Worm (Caenorhabditis elegans) whole organism, L2 larva: Measurements from ENCODE around the gene F59B10.4.

Experiments
- C34F6.9 ChIP-seq: fragments of 150-350 bp; optimal IDR thresholded peaks from 2 replicates; lab custom pipeline; 2014; ENCODE audit warnings: missing biosample characterization, missing genetic modification characterization
- F13H6.1 ChIP-seq: sonication (generic microtip); optimal IDR thresholded peaks from 2 replicates; lab custom pipeline; 2016; ENCODE audit warnings: missing genetic modification characterization, missing compliant biosample characterization
- alr-1 ChIP-seq: fragments of 150-350 bp; optimal IDR thresholded peaks from 2 replicates; lab custom pipeline; 2014; ENCODE audit warnings: missing biosample characterization, missing genetic modification characterization
- ama-1 ChIP-seq: fragments of 150-350 bp; optimal IDR thresholded peaks from 2 replicates; lab custom pipeline; 2018; ENCODE audit warnings: inconsistent platforms
- ceh-16 ChIP-seq: fragments of 150-350 bp; optimal IDR thresholded peaks from 2 replicates; lab custom pipeline; 2014; ENCODE audit warnings: missing biosample characterization, missing genetic modification characterization
- crh-2 ChIP-seq: sonication (generic microtip); optimal IDR thresholded peaks from 2 replicates; lab custom pipeline; 2017; ENCODE audit warnings: missing biosample characterization, missing genetic modification characterization
- egl-27 ChIP-seq: sonication (generic microtip); optimal IDR thresholded peaks from 3 replicates; lab custom pipeline; 2017; ENCODE audit warnings: missing biosample characterization, missing genetic modification reagents, missing genetic modification characterization
- elt-1 ChIP-seq: fragments of 150-350 bp; optimal IDR thresholded peaks from 2 replicates; lab custom pipeline; 2014; ENCODE audit warnings: missing biosample characterization, missing genetic modification characterization
- fos-1 ChIP-seq: fragments of 150-350 bp; optimal IDR thresholded peaks from 2 replicates; lab custom pipeline; 2014; ENCODE audit warnings: missing biosample characterization, missing genetic modification characterization
- gmeb-1 ChIP-seq: fragments of 150-350 bp; optimal IDR thresholded peaks from 2 replicates; lab custom pipeline; 2014; ENCODE audit warnings: missing biosample characterization, missing genetic modification characterization
- lin-13 ChIP-seq: fragments of 150-350 bp; optimal IDR thresholded peaks from 2 replicates; lab custom pipeline; 2014; ENCODE audit warnings: missing biosample characterization, missing genetic modification reagents, missing genetic modification characterization
- lsy-2 ChIP-seq, 2 experiments: fragments of 150-350 bp in 1 of 2; sonication (generic microtip) in 1 of 2; optimal IDR thresholded peaks; 2 replicates each; lab custom pipeline; 2014 to 2017; ENCODE audit warnings: missing biosample characterization in 2 of 2, missing genetic modification characterization in 2 of 2
- mab-5 ChIP-seq: fragments of 150-350 bp; optimal IDR thresholded peaks from 2 replicates; lab custom pipeline; 2014; ENCODE audit warnings: missing biosample characterization, missing genetic modification characterization
- mbf-1 ChIP-seq: sonication (generic microtip); optimal IDR thresholded peaks from 2 replicates; lab custom pipeline; 2017; ENCODE audit warnings: missing biosample characterization, missing genetic modification characterization
- mdl-1 ChIP-seq, 2 experiments: fragments of 150-350 bp in 1 of 2; sonication (generic microtip) in 1 of 2; optimal IDR thresholded peaks; 2 replicates each; lab custom pipeline; 2017; ENCODE audit warnings: missing biosample characterization in 2 of 2, missing genetic modification characterization in 2 of 2
- nhr-10 ChIP-seq: sonication (generic microtip); optimal IDR thresholded peaks from 2 replicates; lab custom pipeline; 2017; ENCODE audit warnings: missing biosample characterization, missing genetic modification characterization
- nhr-12 ChIP-seq: fragments of 150-350 bp; optimal IDR thresholded peaks from 2 replicates; lab custom pipeline; 2014; ENCODE audit warnings: missing biosample characterization, missing genetic modification characterization
- nhr-129 ChIP-seq: fragments of 150-350 bp; optimal IDR thresholded peaks from 2 replicates; lab custom pipeline; 2014; ENCODE audit warnings: missing biosample characterization, missing genetic modification characterization
- nhr-21 ChIP-seq: fragments of 150-350 bp; optimal IDR thresholded peaks from 2 replicates; lab custom pipeline; 2014; ENCODE audit warnings: missing biosample characterization, missing genetic modification characterization
- nhr-237 ChIP-seq: fragments of 150-350 bp; optimal IDR thresholded peaks from 2 replicates; lab custom pipeline; 2014; ENCODE audit warnings: missing biosample characterization, missing genetic modification characterization
- nhr-25 ChIP-seq: fragments of 150-350 bp; sonication (generic microtip); optimal IDR thresholded peaks from 3 replicates; lab custom pipeline; 2014; ENCODE audit warnings: missing biosample characterization, missing genetic modification characterization
- peb-1 ChIP-seq: fragments of 150-350 bp; optimal IDR thresholded peaks from 2 replicates; lab custom pipeline; 2014; ENCODE audit warnings: missing biosample characterization, missing genetic modification characterization
- sem-4 ChIP-seq: fragments of 150-350 bp; optimal IDR thresholded peaks from 2 replicates; lab custom pipeline; 2014; ENCODE audit warnings: missing biosample characterization, missing genetic modification reagents, missing genetic modification characterization
- skn-1 ChIP-seq: sonication (generic microtip); optimal IDR thresholded peaks from 2 replicates; lab custom pipeline; 2017; ENCODE audit warnings: missing biosample characterization, missing genetic modification characterization
- sma-3 ChIP-seq: sonication (generic microtip); optimal IDR thresholded peaks from 2 replicates; lab custom pipeline; 2016; ENCODE audit warnings: missing genetic modification reagents, missing genetic modification characterization, missing compliant biosample characterization
- sma-9 ChIP-seq, 2 experiments: fragments of 150-350 bp in 1 of 2; sonication (generic microtip) in 1 of 2; optimal IDR thresholded peaks; 2 replicates each; lab custom pipeline; 2014 to 2016; ENCODE audit warnings: missing genetic modification characterization in 2 of 2, mild to moderate bottlenecking in 1 of 2, missing biosample characterization in 1 of 2, missing compliant biosample characterization in 1 of 2, missing genetic modification reagents in 1 of 2, moderate library complexity in 1 of 2
- snpc-4 ChIP-seq: fragments of 150-350 bp; optimal IDR thresholded peaks from 2 replicates; lab custom pipeline; 2014; ENCODE audit warnings: missing biosample characterization, missing genetic modification characterization
- unc-39 ChIP-seq: fragments of 150-350 bp; optimal IDR thresholded peaks from 2 replicates; lab custom pipeline; 2014; ENCODE audit warnings: missing biosample characterization, missing genetic modification characterization
- unc-55 ChIP-seq: fragments of 150-350 bp; sonication (generic microtip); optimal IDR thresholded peaks from 3 replicates; lab custom pipeline; 2014; ENCODE audit warnings: missing biosample characterization, missing genetic modification reagents, missing genetic modification characterization
- unc-62 ChIP-seq: fragments of 150-350 bp; optimal IDR thresholded peaks from 2 replicates; lab custom pipeline; 2014; ENCODE audit warnings: missing biosample characterization, missing genetic modification reagents, missing genetic modification characterization
- ztf-11 ChIP-seq: sonication (generic microtip); optimal IDR thresholded peaks from 2 replicates; lab custom pipeline; 2017; ENCODE audit warnings: missing biosample characterization, missing genetic modification characterization
- ztf-4 ChIP-seq: fragments of 150-350 bp; optimal IDR thresholded peaks from 2 replicates; lab custom pipeline; 2014; ENCODE audit warnings: missing biosample characterization, missing genetic modification characterization

F59B10.4 gene

ce11 chrII:10556550-10557205 lies 37.8 kb upstream of the F59B10.4 start:
- TF ChIP-seq peb-1 (tag; lab: Kevin White, UChicago) (no peak), skn-1 (tag; lab: Kevin White, UChicago) (no peak), fos-1 (tag; lab: Kevin White, UChicago) (peak; percentile 39), C34F6.9 (tag; lab: Kevin White, UChicago) (no peak), nhr-21 (tag; lab: Kevin White, UChicago) (no peak), sma-9 (GFP tag; optimal IDR thresholded peaks at IDR 0.05; lab: Kevin White, UChicago) (peak; percentile 45), sma-9 (tag; optimal IDR thresholded peaks at IDR 0.05; lab: Kevin White, UChicago) (no peak), nhr-129 (peak; percentile 23), ama-1 (lab: Kevin White, UChicago) (no peak)

- TF ChIP-seq skn-1 (tag; lab: Kevin White, UChicago) = no peak
- peak; percentile 44 for TF ChIP-seq snpc-4 (tag; lab: Kevin White, UChicago)
- peak; percentile 95 for TF ChIP-seq nhr-129
- TF ChIP-seq mdl-1 (tag; optimal IDR thresholded peaks at IDR 0.05; lab: Kevin White, UChicago) = peak; percentile 51 to 54
- no peak for TF ChIP-seq nhr-237 (tag; lab: Kevin White, UChicago)
- peak; percentile 73 for TF ChIP-seq nhr-21 (tag; lab: Kevin White, UChicago)
- no peak for TF ChIP-seq nhr-10 (tag; lab: Kevin White, UChicago)
- peak; percentile 81 for TF ChIP-seq sma-3 (GFP tag; lab: Kevin White, UChicago)
- peak; percentile 55 for TF ChIP-seq crh-2 (tag; lab: Kevin White, UChicago)
- peak; percentile 80 for TF ChIP-seq fos-1 (tag; lab: Kevin White, UChicago)
- TF ChIP-seq unc-55 (GFP tag; lab: Kevin White, UChicago) = peak; percentile 33
- TF ChIP-seq sma-9 (GFP tag; optimal IDR thresholded peaks at IDR 0.05; lab: Kevin White, UChicago) = peak; percentile 40
- TF ChIP-seq sma-9 (tag; optimal IDR thresholded peaks at IDR 0.05; lab: Kevin White, UChicago) = no peak
- no peak for TF ChIP-seq nhr-12 (tag; lab: Kevin White, UChicago)
- no peak for TF ChIP-seq ztf-11
- no peak for TF ChIP-seq alr-1 (tag; lab: Kevin White, UChicago)
- peak; percentile 15 for TF ChIP-seq lin-13 (GFP tag; lab: Kevin White, UChicago)
- TF ChIP-seq gmeb-1 (tag; lab: Kevin White, UChicago) = peak; percentile 30
- peak; percentile 72 for TF ChIP-seq sem-4 (tag; lab: Kevin White, UChicago)
- TF ChIP-seq F13H6.1 (tag; lab: Kevin White, UChicago) = peak; percentile 78
- TF ChIP-seq ztf-4 = peak; percentile 73
- TF ChIP-seq nhr-25 (tag; lab: Kevin White, UChicago) = peak; percentile 80
- no peak for TF ChIP-seq unc-62 (GFP tag; lab: Kevin White, UChicago)
- TF ChIP-seq egl-27 = peak; percentile 35
- no peak for TF ChIP-seq ceh-16 (tag; lab: Kevin White, UChicago)
- TF ChIP-seq lsy-2 (tag; optimal IDR thresholded peaks at IDR 0.05; lab: Kevin White, UChicago) = peak in 1 of 2 experiments; percentile 54
- TF ChIP-seq C34F6.9 (tag; lab: Kevin White, UChicago) = peak; percentile 63
- TF ChIP-seq, all 48 proteins: peak for 18
Observed at ce11 chrII:10555484-10556075, 36.7 kb upstream of the F59B10.4 start.

ce11 chrII:10554972-10555371 lies 36.1 kb upstream of the F59B10.4 start, which contains the start of gene mnk-1:
Gene mnk-1 (minus strand): TSS chrII:10555044.
- TF ChIP-seq ceh-16 (tag; lab: Kevin White, UChicago) (no peak), mab-5 (tag; lab: Kevin White, UChicago) (no peak), mbf-1 (tag; lab: Kevin White, UChicago) (no peak), elt-1 (tag; lab: Kevin White, UChicago) (no peak), F13H6.1 (tag; lab: Kevin White, UChicago) (no peak), gmeb-1 (tag; lab: Kevin White, UChicago) (no peak), ztf-11 (no peak)
- TF ChIP-seq, all 48 proteins: peak for 0

ce11 chrII:10554046-10554399 lies 35.1 kb upstream of the F59B10.4 start:
- TF ChIP-seq sem-4 (tag; lab: Kevin White, UChicago) (no peak), nhr-25 (tag; lab: Kevin White, UChicago) (peak; percentile 48), ztf-11 (no peak), unc-39 (tag; lab: Kevin White, UChicago) (no peak), nhr-129 (peak; percentile 13), ceh-16 (tag; lab: Kevin White, UChicago) (peak; percentile 3)
